Fruit fly (Drosophila melanogaster) whole organism, embryonic: Measurements from ENCODE around the gene morgue.

Experiments
- Asciz ChIP-seq: fragments of 200-800 bp; sonication (Bioruptor generic); optimal IDR thresholded peaks from 2 replicates; lab custom pipeline; 2017; ENCODE audit warnings: missing biosample characterization, mild to moderate bottlenecking, missing genetic modification characterization, missing genetic modification reagents
- CG10209 ChIP-seq: fragments of 200-800 bp; sonication (Bioruptor generic); optimal IDR thresholded peaks from 3 replicates; lab custom pipeline; 2017; ENCODE audit warnings: missing biosample characterization, mild to moderate bottlenecking, missing genetic modification characterization, missing genetic modification reagents
- CG10321 ChIP-seq: fragments of 200-800 bp; sonication (Bioruptor generic); IDR thresholded peaks from 2 replicates; pipeline ENCODE4 v1.3.6; 2022; ENCODE audit warnings: missing biosample characterization, missing genetic modification characterization
- CG10654 ChIP-seq: fragments of 200-800 bp; sonication (Bioruptor generic); optimal IDR thresholded peaks from 2 replicates; lab custom pipeline; 2016; ENCODE audit warnings: missing biosample characterization, missing genetic modification characterization
- CG11247 ChIP-seq: fragments of 200-800 bp; sonication (Bioruptor generic); IDR thresholded peaks from 2 replicates; pipeline ENCODE4 v1.3.6; 2022; ENCODE audit warnings: missing biosample characterization, missing genetic modification characterization
- CG11696 ChIP-seq: fragments of 200-800 bp; sonication (Bioruptor generic); IDR thresholded peaks from 2 replicates; pipeline ENCODE4 v1.3.6; 2022; ENCODE audit warnings: missing biosample characterization, missing genetic modification characterization
- CG12659 ChIP-seq: fragments of 200-800 bp; sonication (Bioruptor generic); optimal IDR thresholded peaks from 3 replicates; lab custom pipeline; 2017; ENCODE audit warnings: mild to moderate bottlenecking, missing biosample characterization, missing genetic modification reagents, missing genetic modification characterization
- CG17361 ChIP-seq: fragments of 200-800 bp; sonication (Bioruptor generic); IDR thresholded peaks from 3 replicates; pipeline ENCODE4 v1.3.6; 2022; ENCODE audit warnings: missing biosample characterization, missing genetic modification characterization
- CG3065 ChIP-seq: fragments of 200-800 bp; sonication (Bioruptor generic); optimal IDR thresholded peaks from 2 replicates; lab custom pipeline; 2016; ENCODE audit warnings: missing biosample characterization, missing genetic modification characterization
- CG7928 ChIP-seq: fragments of 200-800 bp; sonication (Bioruptor generic); optimal IDR thresholded peaks from 2 replicates; lab custom pipeline; 2017; ENCODE audit warnings: missing biosample characterization, mild to moderate bottlenecking, missing genetic modification characterization
- CG8359 ChIP-seq: fragments of 200-800 bp; sonication (Bioruptor generic); optimal IDR thresholded peaks from 2 replicates; lab custom pipeline; 2017; ENCODE audit warnings: missing biosample characterization, mild to moderate bottlenecking, missing genetic modification characterization, borderline replicate concordance
- CG8478 ChIP-seq: fragments of >200 bp; optimal IDR thresholded peaks from 2 replicates; lab custom pipeline; 2018
- CG8924 ChIP-seq: fragments of 200-800 bp; optimal IDR thresholded peaks from 3 replicates; lab custom pipeline; 2019; ENCODE audit warnings: missing biosample characterization, mild to moderate bottlenecking, missing genetic modification characterization, moderate library complexity
- CoRest ChIP-seq: fragments of 200-800 bp; sonication (Bioruptor generic); optimal IDR thresholded peaks from 3 replicates; lab custom pipeline; 2018; ENCODE audit warnings: missing biosample characterization, mild to moderate bottlenecking, missing genetic modification characterization, moderate library complexity
- D ChIP-seq, 2 experiments: fragments of 200-800 bp in 1 of 2; fragments of >200 bp in 1 of 2; sonication (Bioruptor generic) in 1 of 2; optimal IDR thresholded peaks; 2 replicates in 1 of 2; 3 replicates in 1 of 2; lab custom pipeline; 2017; ENCODE audit warnings: mild to moderate bottlenecking in 1 of 2, missing biosample characterization in 1 of 2, missing genetic modification characterization in 1 of 2, missing genetic modification reagents in 1 of 2
- Drgx ChIP-seq: fragments of 200-800 bp; sonication (Bioruptor generic); IDR thresholded peaks from 2 replicates; pipeline ENCODE4 v1.3.6; 2022; ENCODE audit warnings: missing biosample characterization, missing genetic modification characterization
- Fer2 ChIP-seq: fragments of 200-800 bp; sonication (Bioruptor generic); optimal IDR thresholded peaks from 2 replicates; lab custom pipeline; 2018; ENCODE audit warnings: missing biosample characterization, mild to moderate bottlenecking, missing genetic modification characterization, moderate library complexity
- HLHmδ ChIP-seq: fragments of 200-800 bp; sonication (Bioruptor generic); optimal IDR thresholded peaks from 2 replicates; lab custom pipeline; 2018; ENCODE audit warnings: missing biosample characterization, mild to moderate bottlenecking, missing genetic modification characterization, moderate library complexity
- Hr39 ChIP-seq: fragments of >200 bp; optimal IDR thresholded peaks from 2 replicates; lab custom pipeline; 2017
- Lpt ChIP-seq: fragments of >200 bp; optimal IDR thresholded peaks from 2 replicates; lab custom pipeline; 2018; ENCODE audit warnings: missing biosample characterization, missing genetic modification characterization
- MBD-R2 ChIP-seq: fragments of 200-800 bp; sonication (Bioruptor generic); IDR thresholded peaks from 2 replicates; pipeline ENCODE4 v1.3.6; 2022; ENCODE audit warnings: missing biosample characterization, missing genetic modification characterization
- Med ChIP-seq: fragments of 200-800 bp; sonication (Bioruptor generic); peaks from one replicate; lab custom pipeline; 2016; ENCODE audit warnings: missing biosample characterization, missing genetic modification characterization, mild to moderate bottlenecking, inconsistent platforms, moderate library complexity
- Nf-YC ChIP-seq: fragments of 200-800 bp; optimal IDR thresholded peaks from 3 replicates; lab custom pipeline; 2019; ENCODE audit warnings: missing biosample characterization, mild to moderate bottlenecking, missing genetic modification characterization, moderate library complexity
- Optix ChIP-seq: fragments of 200-800 bp; sonication (Bioruptor generic); IDR thresholded peaks from 3 replicates; pipeline ENCODE4 v1.3.6; 2022; ENCODE audit warnings: missing biosample characterization, missing genetic modification characterization
- Scr ChIP-seq: fragments of 200-800 bp; sonication (Bioruptor generic); IDR thresholded peaks from 2 replicates; pipeline ENCODE4 v1.3.6; 2022; ENCODE audit warnings: missing biosample characterization, missing genetic modification characterization; ENCODE audit not compliant: partially characterized antibody
- Xrp1 ChIP-seq: fragments of 200-800 bp; sonication (Bioruptor generic); IDR thresholded peaks from 2 replicates; pipeline ENCODE4 v1.3.6; 2022; ENCODE audit warnings: missing biosample characterization, missing genetic modification characterization
- abd-A ChIP-seq: fragments of 200-800 bp; sonication (Bioruptor generic); optimal IDR thresholded peaks from 3 replicates; lab custom pipeline; 2019; ENCODE audit warnings: missing biosample characterization, mild to moderate bottlenecking, missing genetic modification characterization, moderate library complexity
- ac ChIP-seq: fragments of 200-800 bp; sonication (Bioruptor generic); optimal IDR thresholded peaks from 3 replicates; lab custom pipeline; 2017; ENCODE audit warnings: missing biosample characterization, mild to moderate bottlenecking, missing genetic modification characterization
- ato ChIP-seq: fragments of 200-800 bp; sonication (Bioruptor generic); IDR thresholded peaks from 2 replicates; pipeline ENCODE4 v1.3.6; 2022; ENCODE audit warnings: missing biosample characterization, missing genetic modification characterization; ENCODE audit not compliant: partially characterized antibody
- bcd ChIP-seq: fragments of 200-800 bp; sonication (Bioruptor generic); optimal IDR thresholded peaks from 2 replicates; lab custom pipeline; 2017; ENCODE audit warnings: missing biosample characterization, mild to moderate bottlenecking, missing genetic modification characterization
- bsh ChIP-seq, 2 experiments: fragments of 200-800 bp; sonication (Bioruptor generic); optimal IDR thresholded peaks; 2 replicates each; lab custom pipeline; 2017 to 2018; ENCODE audit warnings: mild to moderate bottlenecking in 2 of 2, missing biosample characterization in 2 of 2, missing genetic modification characterization in 2 of 2, moderate library complexity in 1 of 2
- crol ChIP-seq: fragments of 200-800 bp; sonication (Bioruptor generic); IDR thresholded peaks from 2 replicates; pipeline ENCODE4 v1.3.6; 2022; ENCODE audit warnings: missing biosample characterization, missing genetic modification characterization
- mirr ChIP-seq: fragments of 200-800 bp; sonication (Bioruptor generic); optimal IDR thresholded peaks from 3 replicates; lab custom pipeline; 2018; ENCODE audit warnings: missing biosample characterization, mild to moderate bottlenecking, missing genetic modification characterization
- nau ChIP-seq: fragments of 200-800 bp; sonication (Bioruptor generic); optimal IDR thresholded peaks from 3 replicates; lab custom pipeline; 2017; ENCODE audit warnings: missing biosample characterization, mild to moderate bottlenecking, missing genetic modification characterization, missing genetic modification reagents
- odd ChIP-seq: fragments of 200-800 bp; sonication (Bioruptor generic); optimal IDR thresholded peaks from 2 replicates; lab custom pipeline; 2017; ENCODE audit warnings: missing biosample characterization, mild to moderate bottlenecking, missing genetic modification characterization
- p53 ChIP-seq: fragments of 200-800 bp; sonication (Bioruptor generic); optimal IDR thresholded peaks from 2 replicates; lab custom pipeline; 2016; ENCODE audit warnings: missing biosample characterization, missing genetic modification characterization
- row ChIP-seq: fragments of 200-800 bp; sonication (Bioruptor generic); IDR thresholded peaks from 3 replicates; pipeline ENCODE4 v1.3.6; 2022; ENCODE audit warnings: missing biosample characterization, missing genetic modification characterization
- scrt ChIP-seq: fragments of 200-800 bp; sonication (Bioruptor generic); optimal IDR thresholded peaks from 2 replicates; lab custom pipeline; 2018; ENCODE audit warnings: missing biosample characterization, mild to moderate bottlenecking, missing genetic modification characterization, moderate library complexity
- sens ChIP-seq: fragments of 200-800 bp; sonication (Bioruptor generic); peaks from one replicate; lab custom pipeline; 2016; ENCODE audit warnings: missing biosample characterization, missing genetic modification characterization
- sens-2 ChIP-seq: fragments of 200-800 bp; sonication (Bioruptor generic); IDR thresholded peaks from 2 replicates; pipeline ENCODE4 v1.3.6; 2022; ENCODE audit warnings: missing biosample characterization, missing genetic modification characterization
- seq ChIP-seq: fragments of 200-800 bp; sonication (Bioruptor generic); IDR thresholded peaks from 2 replicates; pipeline ENCODE4 v1.3.6; 2022; ENCODE audit warnings: missing biosample characterization, missing genetic modification characterization
- sima ChIP-seq: fragments of 200-800 bp; sonication (Bioruptor generic); optimal IDR thresholded peaks from 2 replicates; lab custom pipeline; 2016; ENCODE audit warnings: missing biosample characterization, missing genetic modification characterization
- stc ChIP-seq: fragments of 200-800 bp; sonication (Bioruptor generic); IDR thresholded peaks from 2 replicates; pipeline ENCODE4 v1.3.6; 2022; ENCODE audit warnings: missing biosample characterization, missing genetic modification characterization
- tgo ChIP-seq: fragments of 200-800 bp; sonication (Bioruptor generic); IDR thresholded peaks from 3 replicates; pipeline ENCODE4 v1.3.6; 2022; ENCODE audit warnings: missing biosample characterization, missing genetic modification characterization

The morgue gene

dm6 chr2L:4416903-4417302 lies 27.6 kb downstream of the morgue start:
- TF ChIP-seq Xrp1: no peak
- no peak for TF ChIP-seq CG17361 (GFP tag; lab: Robert Waterston, UW)
- no peak for TF ChIP-seq CG8924 (tag; lab: Kevin White, UChicago)
- TF ChIP-seq stc: no peak
- TF ChIP-seq bsh (GFP tag; optimal IDR thresholded peaks at IDR 0.05; lab: Kevin White, UChicago): peak in 1 of 2 experiments; percentile 41
- TF ChIP-seq Drgx (GFP tag; lab: Robert Waterston, UW): peak; percentile 25; the same call in 1 of the 2 replicates

dm6 chr2L:4416089-4416488 lies 28.4 kb downstream of the morgue start:
- TF ChIP-seq MBD-R2 (GFP tag; lab: Robert Waterston, UW) (no peak), mirr (GFP tag; lab: Kevin White, UChicago) (no peak), row (GFP tag; lab: Robert Waterston, UW) (peak; percentile 26; the same call in 1 of the 3 replicates), Lpt (GFP tag; lab: Kevin White, UChicago) (no peak), Drgx (GFP tag; lab: Robert Waterston, UW) (0 out of 2 replicates have a peak, but pooled peaks have one; percentile 34), CG7928 (GFP tag; lab: Kevin White, UChicago) (no peak), Fer2 (no peak), Med (peak; percentile 50)

DNA sequence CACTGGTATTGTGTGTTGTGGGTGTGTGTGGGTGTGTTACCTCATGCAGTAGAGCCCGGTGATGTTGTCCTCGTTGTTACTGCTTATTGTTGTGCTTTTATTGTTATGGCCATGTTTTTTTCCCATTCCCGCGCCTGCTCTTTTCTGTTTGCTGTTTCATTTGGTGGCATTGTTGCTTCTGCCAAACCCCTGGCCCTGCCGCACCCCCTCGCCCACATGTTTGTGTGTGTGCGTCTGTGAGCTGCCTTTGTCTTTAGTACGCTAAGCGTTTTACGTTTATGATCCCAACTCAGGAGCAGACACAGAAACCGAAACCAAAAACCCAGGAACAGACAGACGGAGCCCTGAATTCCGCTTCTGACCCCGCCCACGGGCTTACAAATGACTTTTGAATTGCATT lies 30.4 kb downstream of the morgue start:
- no peak for TF ChIP-seq CG3065 (GFP tag; lab: Kevin White, UChicago)
- TF ChIP-seq abd-A (tag; lab: Kevin White, UChicago): peak; percentile 77
- peak; percentile 26; the same call in 1 of the 2 replicates for TF ChIP-seq crol (GFP tag; lab: Robert Waterston, UW)
- TF ChIP-seq scrt (GFP tag; lab: Kevin White, UChicago): peak; percentile 70

dm6 chr2L:4410855-4411254 lies 33.6 kb downstream of the morgue start, which contains the start of gene CG43055:
Gene CG43055, plus strand, starts transcription at chr2L:4411155.
- TF ChIP-seq sens (GFP tag; lab: Kevin White, UChicago) (peak; percentile 9), seq (GFP tag; lab: Robert Waterston, UW) (no peak), CG10654 (GFP tag; lab: Kevin White, UChicago) (no peak), Hr39 (lab: Kevin White, UChicago) (no peak), CG11247 (GFP tag; lab: Robert Waterston, UW) (no peak), ato (GFP tag; lab: Robert Waterston, UW) (no peak), CG10209 (GFP tag; lab: Kevin White, UChicago) (no peak), odd (GFP tag; lab: Kevin White, UChicago) (no peak)

DNA sequence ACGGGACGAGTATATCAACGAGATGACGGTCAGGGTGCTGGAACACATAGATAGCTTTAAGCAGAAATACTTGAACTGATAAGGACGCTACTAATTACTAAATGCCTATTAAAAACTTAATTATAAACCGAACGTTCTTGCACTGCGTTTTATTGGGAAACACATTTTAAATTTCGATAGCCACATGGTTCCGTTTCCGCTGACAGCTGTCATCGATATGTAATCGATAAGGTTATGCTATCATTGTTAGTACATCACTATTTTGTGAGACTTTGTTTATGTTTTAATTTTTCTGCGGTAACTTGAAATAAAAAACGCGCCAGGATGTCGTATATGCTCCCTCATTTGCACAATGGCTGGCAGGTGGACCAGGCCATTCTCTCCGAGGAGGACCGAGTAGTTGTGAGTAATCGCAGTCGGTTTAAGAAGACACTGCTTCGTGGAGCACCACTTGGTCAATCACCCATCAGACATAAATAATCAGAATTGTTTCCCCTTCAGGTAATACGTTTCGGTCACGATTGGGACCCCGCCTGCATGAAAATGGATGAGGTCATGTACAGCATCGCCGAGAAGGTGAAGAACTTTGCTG lies 41.4 kb downstream of the morgue start, which contains the start of gene Dim1:
TSS of gene Dim1 (plus strand) at position 239 of the 592 bp plus-strand sequence.
- TF ChIP-seq nau (GFP tag; lab: Kevin White, UChicago): no peak
- no peak for TF ChIP-seq sima
- TF ChIP-seq CG12659 (GFP tag; lab: Kevin White, UChicago): peak; percentile 46
- TF ChIP-seq Nf-YC (tag; lab: Kevin White, UChicago): no peak
- peak; percentile 72 for TF ChIP-seq Scr
- no peak for TF ChIP-seq Optix
- TF ChIP-seq bcd (GFP tag; lab: Kevin White, UChicago): no peak
- TF ChIP-seq ac: no peak
- TF ChIP-seq CG8359 (GFP tag; lab: Kevin White, UChicago): no peak
- TF ChIP-seq sens-2 (GFP tag; lab: Robert Waterston, UW): no peak
- peak; percentile 32 for TF ChIP-seq CoRest
- no peak for TF ChIP-seq tgo (GFP tag; lab: Robert Waterston, UW)
- no peak for TF ChIP-seq D (optimal IDR thresholded peaks at IDR 0.05; lab: Kevin White, UChicago)
- no peak for TF ChIP-seq D (GFP tag; optimal IDR thresholded peaks at IDR 0.05; lab: Kevin White, UChicago)
- no peak for TF ChIP-seq HLHmδ (GFP tag; lab: Kevin White, UChicago)
- no peak for TF ChIP-seq CG11696
- TF ChIP-seq crol (GFP tag; lab: Robert Waterston, UW): no peak
- TF ChIP-seq CG10321: no peak
- peak; percentile 17 for TF ChIP-seq p53 (GFP tag; lab: Kevin White, UChicago)
- TF ChIP-seq CG10654 (GFP tag; lab: Kevin White, UChicago): no peak
- peak; percentile 31 for TF ChIP-seq Asciz (GFP tag; lab: Kevin White, UChicago)
- no peak for TF ChIP-seq CG8478 (lab: Kevin White, UChicago)
